Worm (Caenorhabditis elegans) whole organism, L4 larva: ENCODE measurements around the gene dlc-4.
A peak's percentile ranks its signal among the peaks of the same experiment; 100 is the strongest.
"Not testable (repeated sequence)": the region's sequence is repeated elsewhere in the genome, so short reads cannot be mapped to it uniquely, and the experiment has no call there.

ENCODE experiments used
- D1046.2 ChIP-seq: fragments of 200-800 bp; sonication (Bioruptor generic); IDR thresholded peaks from 2 replicates; pipeline ENCODE4 v1.3.6; 2022; ENCODE audit warnings: missing genetic modification characterization, missing compliant biosample characterization
- F44E2.7 ChIP-seq: fragments of 200-800 bp; sonication (Bioruptor generic); IDR thresholded peaks from 2 replicates; pipeline ENCODE4 v2.1.2; 2022; ENCODE audit warnings: missing genetic modification characterization, missing compliant biosample characterization
- R02D3.7 ChIP-seq: fragments of 150-350 bp; sonication (generic microtip); optimal IDR thresholded peaks from 3 replicates; lab custom pipeline; 2014; ENCODE audit warnings: missing biosample characterization, missing genetic modification characterization
- Y105C5A.15 ChIP-seq: fragments of 200-800 bp; sonication (Bioruptor generic); IDR thresholded peaks from 2 replicates; pipeline ENCODE4 v1.3.6; 2022; ENCODE audit warnings: missing genetic modification characterization, missing compliant biosample characterization
- Y48G9A.11 ChIP-seq: fragments of 200-800 bp; sonication (Bioruptor generic); IDR thresholded peaks from 2 replicates; pipeline ENCODE4 v1.3.6; 2022; ENCODE audit warnings: missing genetic modification reagents, missing genetic modification characterization, missing compliant biosample characterization
- Y5F2A.4 ChIP-seq: fragments of 200-800 bp; sonication (Bioruptor generic); optimal IDR thresholded peaks from 2 replicates; lab custom pipeline; 2018; ENCODE audit warnings: mild to moderate bottlenecking, missing genetic modification characterization, missing compliant biosample characterization
- ZK337.2 ChIP-seq: fragments of 200-800 bp; sonication (Bioruptor generic); IDR thresholded peaks from 2 replicates; pipeline ENCODE4 v1.3.6; 2022; ENCODE audit warnings: missing genetic modification reagents, missing genetic modification characterization, missing compliant biosample characterization
- ZK546.5 ChIP-seq, 2 experiments: sonication (generic microtip); optimal IDR thresholded peaks; 2 replicates each; lab custom pipeline; 2017; ENCODE audit warnings: missing biosample characterization in 2 of 2, missing genetic modification characterization in 2 of 2
- arid-1 ChIP-seq: fragments of 200-800 bp; sonication (Bioruptor generic); conservative IDR thresholded peaks from 2 replicates; pipeline ENCODE4 v1.3.6; 2022; ENCODE audit warnings: missing genetic modification reagents, missing genetic modification characterization, missing compliant biosample characterization
- ces-1 ChIP-seq: fragments of 150-350 bp; sonication (generic microtip); optimal IDR thresholded peaks from 4 replicates; lab custom pipeline; 2014; ENCODE audit warnings: missing biosample characterization, missing genetic modification reagents, missing genetic modification characterization
- dmd-8 ChIP-seq: fragments of 200-800 bp; sonication (Bioruptor generic); IDR thresholded peaks from 2 replicates; pipeline ENCODE4 v1.3.6; 2022; ENCODE audit warnings: missing genetic modification characterization, missing compliant biosample characterization
- lin-38 ChIP-seq: fragments of 200-800 bp; sonication (Bioruptor generic); IDR thresholded peaks from 2 replicates; pipeline ENCODE4 v1.3.6; 2022; ENCODE audit warnings: missing genetic modification reagents, missing genetic modification characterization, missing compliant biosample characterization
- lir-3 ChIP-seq: sonication (generic microtip); optimal IDR thresholded peaks from 2 replicates; lab custom pipeline; 2016; ENCODE audit warnings: mild to moderate bottlenecking, missing genetic modification characterization, missing compliant biosample characterization
- madf-5 ChIP-seq, 2 experiments: fragments of 200-800 bp; sonication (Bioruptor generic); IDR thresholded peaks; 2 replicates each; pipeline ENCODE4 v1.3.6; 2022; ENCODE audit warnings: missing compliant biosample characterization in 2 of 2, missing genetic modification characterization in 2 of 2
- mdt-29 ChIP-seq: fragments of 200-800 bp; sonication (Bioruptor generic); IDR thresholded peaks from 2 replicates; pipeline ENCODE4 v1.3.6; 2022; ENCODE audit warnings: missing genetic modification reagents, missing genetic modification characterization, missing compliant biosample characterization
- mes-2 ChIP-seq: sonication (generic microtip); optimal IDR thresholded peaks from 2 replicates; lab custom pipeline; 2016; ENCODE audit warnings: missing genotype, mild to moderate bottlenecking, missing genetic modification characterization, missing compliant biosample characterization; ENCODE audit not compliant: poor library complexity, severe bottlenecking
- nhr-11 ChIP-seq: fragments of 150-350 bp; optimal IDR thresholded peaks from 2 replicates; lab custom pipeline; 2014; ENCODE audit warnings: missing biosample characterization, missing genetic modification characterization
- nhr-237 ChIP-seq: sonication (generic microtip); optimal IDR thresholded peaks from 2 replicates; lab custom pipeline; 2017; ENCODE audit warnings: missing biosample characterization, missing genetic modification characterization
- nhr-6 ChIP-seq: fragments of 150-350 bp; optimal IDR thresholded peaks from 2 replicates; lab custom pipeline; 2014; ENCODE audit warnings: missing biosample characterization, missing genetic modification characterization
- nhr-77 ChIP-seq: fragments of 150-350 bp; optimal IDR thresholded peaks from 2 replicates; lab custom pipeline; 2014; ENCODE audit warnings: missing biosample characterization, missing genetic modification characterization
- pha-4 ChIP-seq, 2 experiments: fragments of 150-350 bp in 1 of 2; fragments of 200-800 bp in 1 of 2; sonication (Bioruptor generic) in 1 of 2; IDR thresholded peaks in 1 of 2; optimal IDR thresholded peaks in 1 of 2; 2 replicates each; pipeline versions ENCODE4 v1.3.6 to Lab custom; 2014 to 2022; ENCODE audit warnings: missing genetic modification characterization in 2 of 2, missing genetic modification reagents in 2 of 2, missing biosample characterization in 1 of 2, missing compliant biosample characterization in 1 of 2
- skn-1 ChIP-seq: fragments of 150-350 bp; optimal IDR thresholded peaks from 2 replicates; lab custom pipeline; 2014; ENCODE audit warnings: missing biosample characterization, missing genetic modification characterization
- snpc-1.2 ChIP-seq: fragments of 200-800 bp; sonication (Bioruptor generic); IDR thresholded peaks from 2 replicates; pipeline ENCODE4 v1.3.6; 2022; ENCODE audit warnings: missing genetic modification reagents, missing genetic modification characterization, missing compliant biosample characterization
- vab-7 ChIP-seq: fragments of 200-800 bp; sonication (Bioruptor generic); IDR thresholded peaks from 2 replicates; pipeline ENCODE4 v1.3.6; 2022; ENCODE audit warnings: missing genetic modification reagents, missing genetic modification characterization, missing compliant biosample characterization
- zfp-3 ChIP-seq: fragments of 200-800 bp; sonication (Bioruptor generic); conservative IDR thresholded peaks from 2 replicates; pipeline ENCODE4 v1.3.6; 2022; ENCODE audit warnings: missing genetic modification reagents, missing genetic modification characterization, missing compliant biosample characterization
- zip-11 ChIP-seq: fragments of 200-800 bp; sonication (Bioruptor generic); IDR thresholded peaks from 2 replicates; pipeline ENCODE4 v1.3.6; 2022; ENCODE audit warnings: missing genetic modification characterization, missing compliant biosample characterization

The dlc-4 gene

DNA sequence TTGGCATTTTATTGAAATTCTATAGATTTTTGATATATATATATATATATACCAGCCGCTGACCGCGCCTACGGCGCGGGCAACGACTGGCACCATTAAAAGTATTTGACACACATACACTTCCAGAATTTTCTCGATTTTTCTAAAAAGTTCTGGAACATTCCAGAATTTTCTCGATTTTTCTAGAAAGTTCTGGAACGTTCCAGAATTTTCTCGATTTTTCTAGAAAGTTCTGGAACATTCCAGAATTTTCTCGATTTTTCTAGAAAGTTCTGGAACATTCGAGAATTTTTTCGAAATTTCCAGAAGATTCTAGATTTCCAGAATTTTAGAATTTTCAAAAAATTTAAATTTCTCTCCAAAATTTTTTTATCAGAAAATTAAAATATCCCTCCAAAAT lies 15.3 kb downstream of the dlc-4 start:
- TF ChIP-seq pha-4 (GFP tag; IDR thresholded peaks at IDR 0.05; lab: Robert Waterston, UW) = peak; percentile 90; the same call in 1 of the 2 replicates
- not testable (repeated sequence) for TF ChIP-seq pha-4 (tag; optimal IDR thresholded peaks at IDR 0.05; lab: Kevin White, UChicago)
- peak; percentile 77 for TF ChIP-seq lin-38 (GFP tag; lab: Robert Waterston, UW)
- peak; percentile 94 for TF ChIP-seq snpc-1.2
- TF ChIP-seq zfp-3 = peak; percentile 74; the same call in 1 of the 2 replicates
- peak; percentile 94 for TF ChIP-seq arid-1 (GFP tag; lab: Robert Waterston, UW)
- TF ChIP-seq mdt-29 (GFP tag; lab: Robert Waterston, UW) = peak; percentile 97
- TF ChIP-seq, all 104 proteins: peak for 6; not testable (repeated sequence) for 98

DNA sequence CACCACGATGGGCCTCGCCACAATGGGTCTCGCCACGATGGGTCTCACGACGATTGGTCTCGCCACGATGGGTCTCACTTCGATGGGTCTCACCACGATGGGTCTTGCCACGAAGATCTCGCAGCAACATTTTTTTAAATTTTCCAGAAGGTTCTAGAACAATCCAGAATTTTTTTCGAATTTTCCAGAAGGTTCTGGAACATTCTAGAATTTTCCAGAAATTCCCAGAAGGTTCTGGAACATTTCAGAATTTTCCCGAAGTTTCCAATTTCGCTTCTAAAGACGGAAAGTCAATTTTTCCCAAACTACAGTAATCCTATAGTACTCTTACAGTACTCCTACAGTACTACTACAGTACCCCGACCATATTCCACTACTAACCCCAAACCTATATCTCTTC lies 15.9 kb downstream of the dlc-4 start:
- TF ChIP-seq snpc-1.2 = 0 out of 2 replicates have a peak, but pooled peaks have one; percentile 11

DNA sequence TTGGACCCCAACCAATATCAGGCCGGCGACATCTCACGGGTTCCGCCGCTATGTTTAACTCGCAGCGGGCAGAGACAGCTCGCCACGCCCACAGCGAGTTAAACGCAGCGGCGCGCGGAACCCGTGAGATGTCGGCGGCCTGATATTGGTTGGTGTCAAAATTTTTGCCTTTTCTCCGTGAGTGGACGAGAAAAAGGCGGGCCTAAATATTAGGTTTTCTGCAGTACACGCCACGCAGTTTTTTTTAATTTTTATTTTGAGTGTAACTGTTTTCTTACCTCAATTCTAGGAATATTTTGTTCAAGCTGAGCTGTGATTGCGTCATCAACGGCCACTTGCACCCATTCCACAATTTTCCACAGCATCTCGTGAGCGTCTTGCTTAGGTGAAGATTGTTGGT lies 20.9 kb downstream of the dlc-4 start:
- TF ChIP-seq snpc-1.2 = peak; percentile 90

DNA sequence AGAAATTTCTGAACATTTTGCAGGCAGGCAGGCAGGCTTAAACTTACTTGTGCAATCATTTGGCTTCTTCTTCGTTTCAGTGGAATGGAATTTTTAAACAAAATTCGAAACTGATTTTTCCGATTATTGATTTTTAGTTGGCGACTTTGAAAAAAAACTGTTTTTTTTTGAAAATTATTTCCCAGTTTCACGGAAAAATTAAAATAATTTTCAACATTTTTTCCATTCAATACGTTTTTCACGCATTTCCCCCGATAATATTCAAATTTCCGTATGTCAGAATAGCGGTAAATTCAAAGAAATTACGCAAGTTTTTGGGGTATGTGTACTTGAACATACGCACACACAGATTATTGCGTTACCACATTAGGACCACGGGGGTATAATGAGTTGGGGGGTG lies 27.8 kb downstream of the dlc-4 start, which contains the start of gene VY10G11R.1:
Gene VY10G11R.1 (minus strand): TSS at position 101 of the 400 bp plus-strand sequence.
- not testable (repeated sequence) for TF ChIP-seq ZK337.2 (GFP tag; lab: Robert Waterston, UW); ZK546.5 (tag; optimal IDR thresholded peaks at IDR 0.05; lab: Kevin White, UChicago); Y5F2A.4

DNA sequence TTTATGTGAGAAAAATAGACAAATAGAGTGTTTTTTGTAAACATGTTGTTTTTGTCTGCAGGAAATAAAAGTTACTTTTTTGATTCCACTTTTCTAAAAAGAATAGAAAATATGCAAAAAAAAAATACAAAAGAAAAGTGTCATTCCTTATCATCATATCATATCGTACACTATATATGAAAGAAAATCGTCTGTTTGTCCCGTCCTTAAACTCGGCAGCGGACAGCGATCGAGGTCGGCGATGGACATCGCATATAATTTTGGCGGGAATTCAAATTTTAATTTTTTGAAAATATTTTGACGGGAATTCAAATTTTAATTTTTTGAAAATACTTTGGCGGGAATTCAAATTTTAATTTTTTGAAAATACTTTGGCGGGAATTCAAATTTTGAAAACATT lies 28.5 kb downstream of the dlc-4 start:
- TF ChIP-seq Y48G9A.11 (GFP tag; lab: Robert Waterston, UW) (no peak), snpc-1.2 (peak; percentile 75)
- TF ChIP-seq, all 104 proteins: peak for 1

DNA sequence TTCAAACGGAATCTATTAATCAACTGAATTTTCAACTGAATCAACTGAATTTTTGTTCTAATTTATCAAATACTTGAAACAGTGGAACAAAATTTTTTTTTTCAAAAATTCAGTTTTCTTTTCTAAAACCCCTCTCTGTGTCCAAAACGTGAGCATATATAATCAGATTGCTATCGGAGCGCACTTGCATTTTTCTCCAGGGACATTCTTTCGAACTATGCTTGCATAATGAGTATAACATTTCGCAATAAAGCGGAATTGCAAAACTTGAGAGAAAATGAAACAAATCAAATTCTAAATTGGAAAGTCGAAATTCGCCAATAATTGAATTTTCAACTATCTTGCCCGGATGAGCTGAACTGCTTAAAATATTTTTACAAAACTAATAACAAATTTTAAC lies 33.0 kb downstream of the dlc-4 start:
- TF ChIP-seq ces-1 (GFP tag; lab: Kevin White, UChicago) = peak; percentile 22
- TF ChIP-seq nhr-11 (tag; lab: Kevin White, UChicago) = no peak

DNA sequence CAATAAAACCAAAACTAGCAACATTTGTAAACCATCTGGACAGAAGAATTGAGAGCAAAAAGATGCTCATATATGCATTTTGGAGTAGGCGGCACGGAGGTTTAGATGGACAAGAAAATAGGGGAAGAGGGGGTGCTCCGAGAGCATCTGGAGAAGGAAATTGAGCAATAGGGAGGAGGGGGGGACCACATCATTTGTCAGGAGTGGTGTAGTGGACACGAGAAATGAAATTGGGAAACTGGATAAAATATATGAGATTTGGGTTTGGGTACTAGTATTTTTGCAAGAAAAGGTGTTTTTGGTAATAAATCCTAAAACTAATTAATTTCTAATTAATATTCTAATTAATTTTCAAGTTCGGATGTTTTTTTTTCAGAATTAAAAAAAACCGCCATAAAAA lies 34.1 kb downstream of the dlc-4 start, which contains the start of gene Y51H4A.1:
Gene Y51H4A.1 (minus strand): TSS at position 127 of the 400 bp plus-strand sequence.
- TF ChIP-seq nhr-6 (tag; lab: Kevin White, UChicago) = no peak
- no peak for TF ChIP-seq D1046.2 (GFP tag; lab: Robert Waterston, UW)
- TF ChIP-seq Y105C5A.15 (GFP tag; lab: Robert Waterston, UW) = no peak
- no peak for TF ChIP-seq skn-1 (tag; lab: Kevin White, UChicago)
- no peak for TF ChIP-seq F44E2.7 (GFP tag; lab: Robert Waterston, UW)
- TF ChIP-seq nhr-237 = no peak
- no peak for TF ChIP-seq ZK546.5 (tag; optimal IDR thresholded peaks at IDR 0.05; lab: Kevin White, UChicago)
- no peak for TF ChIP-seq R02D3.7
- TF ChIP-seq pha-4 (GFP tag; IDR thresholded peaks at IDR 0.05; lab: Robert Waterston, UW) = no peak
- TF ChIP-seq pha-4 (tag; optimal IDR thresholded peaks at IDR 0.05; lab: Kevin White, UChicago) = no peak
- TF ChIP-seq lir-3 (tag; lab: Kevin White, UChicago) = no peak
- no peak for TF ChIP-seq mes-2 (tag; lab: Kevin White, UChicago)
- no peak for TF ChIP-seq snpc-1.2

DNA sequence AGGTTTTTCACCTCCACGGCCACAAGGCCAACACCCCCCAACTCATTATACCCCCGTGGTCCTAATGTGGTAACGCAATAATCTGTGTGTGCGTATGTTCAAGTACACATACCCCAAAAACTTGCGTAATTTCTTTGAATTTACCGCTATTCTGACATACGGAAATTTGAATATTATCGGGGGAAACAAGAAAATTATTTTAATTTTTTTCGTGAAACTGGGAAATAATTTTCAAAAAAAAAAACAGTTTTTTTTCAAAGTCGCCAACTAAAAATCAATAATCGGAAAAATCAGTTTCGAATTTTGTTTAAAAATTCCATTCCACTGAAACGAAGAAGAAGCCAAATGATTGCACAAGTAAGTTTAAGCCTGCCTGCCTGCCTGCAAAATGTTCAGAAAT lies 37.8 kb downstream of the dlc-4 start, which contains the start of gene Y51H4A.938:
Gene Y51H4A.938 (plus strand): TSS at position 301 of the 400 bp plus-strand sequence.
- not testable (repeated sequence) for TF ChIP-seq nhr-77; Y48G9A.11 (GFP tag; lab: Robert Waterston, UW); dmd-8 (GFP tag; lab: Robert Waterston, UW)

DNA sequence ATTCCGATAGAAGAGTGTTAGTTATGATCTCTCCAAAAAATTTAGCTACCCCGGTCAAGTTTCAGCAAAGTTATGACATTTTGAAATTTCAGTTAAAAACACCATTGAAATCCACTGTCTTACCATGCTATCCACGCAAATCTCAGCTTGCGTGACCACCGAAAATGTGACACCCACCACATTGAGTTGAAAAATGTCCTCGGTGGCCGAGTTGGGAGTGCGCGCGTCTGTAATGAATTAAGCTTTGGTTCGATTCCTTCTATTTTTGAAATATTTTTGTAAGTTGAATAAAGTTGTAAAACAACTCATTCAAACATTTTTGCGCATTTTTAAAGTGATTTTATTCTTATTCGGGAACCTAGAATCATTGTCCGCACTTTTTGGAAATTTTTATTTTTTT lies 39.1 kb downstream of the dlc-4 start:
- TF ChIP-seq snpc-1.2 = peak; percentile 95
- TF ChIP-seq Y48G9A.11 (GFP tag; lab: Robert Waterston, UW) = 0 out of 2 replicates have a peak, but pooled peaks have one; percentile 21
- TF ChIP-seq vab-7 (GFP tag; lab: Robert Waterston, UW) = peak; percentile 63
- TF ChIP-seq arid-1 (GFP tag; lab: Robert Waterston, UW) = 0 out of 2 replicates have a peak, but pooled peaks have one; percentile 38
- 0 out of 4 replicates have a peak, but pooled peaks of 1 of the 2 experiments have one; percentile 62 for TF ChIP-seq madf-5 (GFP tag; IDR thresholded peaks at IDR 0.05; lab: Robert Waterston, UW)
- TF ChIP-seq D1046.2 (GFP tag; lab: Robert Waterston, UW) = 0 out of 2 replicates have a peak, but pooled peaks have one; percentile 15
- TF ChIP-seq pha-4 (GFP tag; IDR thresholded peaks at IDR 0.05; lab: Robert Waterston, UW) = peak; percentile 28; the same call in 1 of the 2 replicates
- TF ChIP-seq pha-4 (tag; optimal IDR thresholded peaks at IDR 0.05; lab: Kevin White, UChicago) = not testable (repeated sequence)
- peak; percentile 9; the same call in 1 of the 2 replicates for TF ChIP-seq zip-11 (GFP tag; lab: Robert Waterston, UW)
- TF ChIP-seq lin-38 (GFP tag; lab: Robert Waterston, UW) = peak; percentile 60
